Worm (Caenorhabditis elegans) whole organism, L4 larva: ENCODE data around the gene nhr-3.

Experiments
- F10B5.3 ChIP-seq: sonication (generic microtip); optimal IDR thresholded peaks from 2 replicates; lab custom pipeline; 2016; ENCODE audit warnings: mild to moderate bottlenecking, missing genetic modification characterization, missing compliant biosample characterization
- F37D6.2 ChIP-seq: sonication (generic microtip); optimal IDR thresholded peaks from 2 replicates; lab custom pipeline; 2016; ENCODE audit warnings: mild to moderate bottlenecking, missing genetic modification characterization, missing compliant biosample characterization
- T26A8.4 ChIP-seq: fragments of 200-800 bp; sonication (Bioruptor generic); IDR thresholded peaks from 2 replicates; pipeline ENCODE4 v1.3.6; 2022; ENCODE audit warnings: missing genetic modification characterization, missing compliant biosample characterization
- Y5F2A.4 ChIP-seq: fragments of 200-800 bp; sonication (Bioruptor generic); optimal IDR thresholded peaks from 2 replicates; lab custom pipeline; 2018; ENCODE audit warnings: mild to moderate bottlenecking, missing genetic modification characterization, missing compliant biosample characterization
- Y75B8A.6 ChIP-seq: fragments of 200-800 bp; sonication (Bioruptor generic); IDR thresholded peaks from 2 replicates; pipeline ENCODE4 v1.3.6; 2022; ENCODE audit warnings: missing genetic modification reagents, missing genetic modification characterization, missing compliant biosample characterization
- aha-1 ChIP-seq: fragments of 150-350 bp; peaks from one replicate; lab custom pipeline; 2014; ENCODE audit warnings: missing biosample characterization, missing genetic modification characterization
- arid-1 ChIP-seq: fragments of 200-800 bp; sonication (Bioruptor generic); conservative IDR thresholded peaks from 2 replicates; pipeline ENCODE4 v1.3.6; 2022; ENCODE audit warnings: missing genetic modification reagents, missing genetic modification characterization, missing compliant biosample characterization
- ceh-44 ChIP-seq: fragments of 200-800 bp; sonication (Bioruptor generic); IDR thresholded peaks from 2 replicates; pipeline ENCODE4 v1.3.6; 2022; ENCODE audit warnings: missing genetic modification reagents, missing genetic modification characterization, missing compliant biosample characterization
- ces-1 ChIP-seq: fragments of 150-350 bp; sonication (generic microtip); optimal IDR thresholded peaks from 4 replicates; lab custom pipeline; 2014; ENCODE audit warnings: missing biosample characterization, missing genetic modification reagents, missing genetic modification characterization
- daf-16 ChIP-seq, 3 experiments: sonication (generic microtip); optimal IDR thresholded peaks; 2 replicates each; lab custom pipeline; 2016 to 2017; ENCODE audit warnings: missing genetic modification characterization in 3 of 3, missing genetic modification reagents in 3 of 3, mild to moderate bottlenecking in 2 of 3, missing compliant biosample characterization in 2 of 3, missing biosample characterization in 1 of 3, moderate library complexity in 1 of 3
- dmd-6 ChIP-seq: fragments of 200-800 bp; sonication (Bioruptor generic); IDR thresholded peaks from 2 replicates; pipeline ENCODE4 v1.3.6; 2022; ENCODE audit warnings: missing genetic modification reagents, missing genetic modification characterization, missing compliant biosample characterization
- dmd-9 ChIP-seq: fragments of 200-800 bp; sonication (Bioruptor generic); IDR thresholded peaks from 2 replicates; pipeline ENCODE4 v1.3.6; 2022; ENCODE audit warnings: missing genetic modification reagents, missing genetic modification characterization, missing compliant biosample characterization
- duxl-1 ChIP-seq: sonication (generic microtip); optimal IDR thresholded peaks from 2 replicates; lab custom pipeline; 2016; ENCODE audit warnings: mild to moderate bottlenecking, missing genetic modification characterization, moderate library complexity, missing compliant biosample characterization; ENCODE audit not compliant: poor library complexity
- dve-1 ChIP-seq: sonication (generic microtip); optimal IDR thresholded peaks from 2 replicates; lab custom pipeline; 2017; ENCODE audit warnings: antibody characterized with exemption, mild to moderate bottlenecking, missing genetic modification characterization, missing compliant biosample characterization; ENCODE audit not compliant: insufficient read depth
- egl-43 ChIP-seq: fragments of 200-800 bp; sonication (Bioruptor generic); IDR thresholded peaks from 2 replicates; pipeline ENCODE4 v1.3.6; 2022; ENCODE audit warnings: missing genetic modification reagents, missing genetic modification characterization, missing compliant biosample characterization
- fkh-10 ChIP-seq: fragments of 150-350 bp; optimal IDR thresholded peaks from 2 replicates; lab custom pipeline; 2014; ENCODE audit warnings: missing biosample characterization, missing genetic modification reagents, missing genetic modification characterization
- hif-1 ChIP-seq, 2 experiments: sonication (generic microtip); optimal IDR thresholded peaks; 2 replicates each; lab custom pipeline; 2016 to 2017; ENCODE audit warnings: missing compliant biosample characterization in 2 of 2, missing genetic modification characterization in 2 of 2, missing genetic modification reagents in 2 of 2, missing genotype in 2 of 2, mild to moderate bottlenecking in 1 of 2
- hlh-11 ChIP-seq: fragments of 200-800 bp; sonication (Bioruptor generic); optimal IDR thresholded peaks from 2 replicates; lab custom pipeline; 2018; ENCODE audit warnings: mild to moderate bottlenecking, missing genetic modification characterization, missing compliant biosample characterization
- hmg-1.1 ChIP-seq: fragments of 200-800 bp; sonication (Bioruptor generic); IDR thresholded peaks from 2 replicates; pipeline ENCODE4 v1.3.6; 2022; ENCODE audit warnings: missing genetic modification reagents, missing genetic modification characterization, missing compliant biosample characterization
- lsy-2 ChIP-seq, 2 experiments: fragments of 150-350 bp in 1 of 2; sonication (generic microtip) in 1 of 2; optimal IDR thresholded peaks; 2 replicates each; lab custom pipeline; 2014 to 2017; ENCODE audit warnings: missing biosample characterization in 2 of 2, missing genetic modification characterization in 2 of 2
- mep-1 ChIP-seq: fragments of 150-350 bp; sonication (generic microtip); optimal IDR thresholded peaks from 3 replicates; lab custom pipeline; 2014; ENCODE audit warnings: missing biosample characterization, missing genetic modification characterization
- mes-2 ChIP-seq: sonication (generic microtip); optimal IDR thresholded peaks from 2 replicates; lab custom pipeline; 2016; ENCODE audit warnings: missing genotype, mild to moderate bottlenecking, missing genetic modification characterization, missing compliant biosample characterization; ENCODE audit not compliant: poor library complexity, severe bottlenecking
- nhr-11 ChIP-seq: fragments of 150-350 bp; optimal IDR thresholded peaks from 2 replicates; lab custom pipeline; 2014; ENCODE audit warnings: missing biosample characterization, missing genetic modification characterization
- nhr-28 ChIP-seq: fragments of 150-350 bp; optimal IDR thresholded peaks from 2 replicates; lab custom pipeline; 2014; ENCODE audit warnings: missing biosample characterization, missing genetic modification characterization
- nhr-6 ChIP-seq: fragments of 150-350 bp; optimal IDR thresholded peaks from 2 replicates; lab custom pipeline; 2014; ENCODE audit warnings: missing biosample characterization, missing genetic modification characterization
- rbr-2 ChIP-seq: sonication (generic microtip); optimal IDR thresholded peaks from 2 replicates; lab custom pipeline; 2016; ENCODE audit warnings: missing genotype, missing genetic modification characterization, missing compliant biosample characterization
- tra-1 ChIP-seq: fragments of 200-800 bp; sonication (Bioruptor generic); IDR thresholded peaks from 2 replicates; pipeline ENCODE4 v1.3.6; 2022; ENCODE audit warnings: missing genetic modification reagents, missing genetic modification characterization, missing compliant biosample characterization
- unc-62 ChIP-seq, 3 experiments: fragments of 150-350 bp in 1 of 3; sonication (generic microtip); optimal IDR thresholded peaks in 2 of 3; peaks in 1 of 3; 1 replicate in 1 of 3; 2 replicates in 2 of 3; lab custom pipeline; 2014 to 2017; ENCODE audit warnings: missing biosample characterization in 3 of 3, missing genetic modification characterization in 3 of 3, missing genetic modification reagents in 3 of 3, missing genotype in 1 of 3
- zag-1 ChIP-seq: fragments of 150-350 bp; optimal IDR thresholded peaks from 2 replicates; lab custom pipeline; 2014; ENCODE audit warnings: missing biosample characterization, missing genetic modification characterization

nhr-3 gene

ce11 chrX:14562286-14563086 is 4.2 kb downstream of the nhr-3 start (continued):
- peak in 1 of 2 experiments; percentile 77 for TF ChIP-seq lsy-2 (tag; optimal IDR thresholded peaks at IDR 0.05; lab: Kevin White, UChicago)
- peak; percentile 98 for TF ChIP-seq aha-1
- peak in 1 of 2 experiments; percentile 36 for TF ChIP-seq daf-16 (GFP tag; optimal IDR thresholded peaks at IDR 0.05; lab: Kevin White, UChicago)
- peak; percentile 28 for TF ChIP-seq daf-16 (tag; optimal IDR thresholded peaks at IDR 0.05; lab: Kevin White, UChicago)
- peak; percentile 39 for TF ChIP-seq hlh-11 (tag; lab: Kevin White, UChicago)
- no peak for TF ChIP-seq Y5F2A.4
- peak; percentile 77 for TF ChIP-seq F37D6.2 (tag; lab: Kevin White, UChicago)
- TF ChIP-seq nhr-6 (tag; lab: Kevin White, UChicago), result peak; percentile 7
- no peak for TF ChIP-seq T26A8.4 (GFP tag; lab: Robert Waterston, UW)
- TF ChIP-seq fkh-10 (GFP tag; lab: Kevin White, UChicago), result peak; percentile 9
- TF ChIP-seq, all 104 proteins: peak for 28

- TF ChIP-seq tra-1 (GFP tag; lab: Robert Waterston, UW), result 0 out of 2 replicates have a peak, but pooled peaks have one; percentile 16
- peak in 1 of 2 experiments; percentile 18 for TF ChIP-seq daf-16 (GFP tag; optimal IDR thresholded peaks at IDR 0.05; lab: Kevin White, UChicago)
- TF ChIP-seq daf-16 (tag; optimal IDR thresholded peaks at IDR 0.05; lab: Kevin White, UChicago), result peak; percentile 4
- TF ChIP-seq unc-62 (GFP tag; optimal IDR thresholded peaks at IDR 0.05 in 1 of 2; lab: Kevin White, UChicago), result peak in 1 of 2 experiments; percentile 90
- TF ChIP-seq unc-62 (tag; optimal IDR thresholded peaks at IDR 0.05; lab: Kevin White, UChicago), result no peak
- TF ChIP-seq dve-1 (tag; lab: Kevin White, UChicago), result no peak
- no peak for TF ChIP-seq duxl-1 (tag; lab: Kevin White, UChicago)
- peak; percentile 51 for TF ChIP-seq nhr-28 (tag; lab: Kevin White, UChicago)
- TF ChIP-seq hlh-11 (tag; lab: Kevin White, UChicago), result peak; percentile 4
- no peak for TF ChIP-seq zag-1 (tag; lab: Kevin White, UChicago)
- peak; percentile 82 for TF ChIP-seq aha-1
- peak; percentile 36 for TF ChIP-seq dmd-6 (GFP tag; lab: Robert Waterston, UW)
- no peak for TF ChIP-seq ces-1
- no peak for TF ChIP-seq rbr-2 (tag; lab: Kevin White, UChicago)
- no peak for TF ChIP-seq nhr-6 (tag; lab: Kevin White, UChicago)
- TF ChIP-seq ceh-44 (GFP tag; lab: Robert Waterston, UW), result no peak
These were observed 5.5 kb downstream of the nhr-3 start for ce11 chrX:14563818-14564217.

ce11 chrX:14565245-14565644 is 6.9 kb downstream of the nhr-3 start:
- TF ChIP-seq dve-1 (tag; lab: Kevin White, UChicago) (peak; percentile 14), dmd-6 (GFP tag; lab: Robert Waterston, UW) (peak; percentile 52), Y75B8A.6 (GFP tag; lab: Robert Waterston, UW) (no peak), mes-2 (tag; lab: Kevin White, UChicago) (peak; percentile 9), unc-62 (GFP tag; optimal IDR thresholded peaks at IDR 0.05 in 1 of 2; lab: Kevin White, UChicago) (peak in 1 of 2 experiments; percentile 69), unc-62 (tag; optimal IDR thresholded peaks at IDR 0.05; lab: Kevin White, UChicago) (no peak), egl-43 (0 out of 2 replicates have a peak, but pooled peaks have one; percentile 10)

- TF ChIP-seq F10B5.3 (tag; lab: Kevin White, UChicago), result no peak
- TF ChIP-seq dmd-6 (GFP tag; lab: Robert Waterston, UW), result peak; percentile 28; the same call in 1 of the 2 replicates
- peak in 1 of 2 experiments; percentile 9 for TF ChIP-seq daf-16 (GFP tag; optimal IDR thresholded peaks at IDR 0.05; lab: Kevin White, UChicago)
- no peak for TF ChIP-seq daf-16 (tag; optimal IDR thresholded peaks at IDR 0.05; lab: Kevin White, UChicago)
- TF ChIP-seq arid-1 (GFP tag; lab: Robert Waterston, UW), result no peak
- TF ChIP-seq dmd-9 (GFP tag; lab: Robert Waterston, UW), result 0 out of 2 replicates have a peak, but pooled peaks have one; percentile 11
- TF ChIP-seq hif-1 (tag; optimal IDR thresholded peaks at IDR 0.05; lab: Kevin White, UChicago), result no peak
- peak; percentile 50 for TF ChIP-seq hlh-11 (tag; lab: Kevin White, UChicago)
- TF ChIP-seq nhr-28 (tag; lab: Kevin White, UChicago), result peak; percentile 14
- TF ChIP-seq nhr-11, result peak; percentile 17
- 0 out of 2 replicates have a peak, but pooled peaks have one; percentile 22 for TF ChIP-seq hmg-1.1 (GFP tag; lab: Robert Waterston, UW)
- peak; percentile 73 for TF ChIP-seq aha-1
- TF ChIP-seq F37D6.2 (tag; lab: Kevin White, UChicago), result no peak
- no peak for TF ChIP-seq mep-1 (tag; lab: Kevin White, UChicago)
These were observed 7.7 kb downstream of the nhr-3 start for ce11 chrX:14566047-14566446.
